Fruit fly (Drosophila melanogaster): ENCODE results near the gene CG9686.

CG9686 gene

DNA sequence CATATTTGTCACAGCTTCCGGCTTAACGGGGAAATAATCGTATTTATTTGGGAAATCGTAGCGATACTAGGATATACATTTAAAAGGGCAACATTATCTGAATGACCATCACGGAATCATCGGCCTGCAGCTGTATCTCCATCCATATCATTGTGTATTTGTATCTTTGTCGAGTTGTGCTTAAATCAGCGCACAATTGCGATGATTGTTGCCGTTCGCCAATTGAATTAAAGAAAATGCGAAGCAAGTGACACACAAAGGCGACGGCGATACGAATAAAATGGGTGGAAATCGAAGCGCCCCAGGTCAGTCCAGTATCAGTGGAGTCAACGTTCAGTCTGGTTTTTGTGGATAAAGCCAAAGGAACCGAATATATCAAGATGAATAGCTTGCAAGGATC, at the start of gene CG9686:
TSS of gene CG9686 (plus strand) at position 301 of the 400 bp plus-strand sequence.
- TF ChIP-seq CG8478 (optimal IDR thresholded peaks at IDR 0.05): no peak
- TF ChIP-seq CTCF (optimal IDR thresholded peaks at IDR 0.05): no peak

DNA sequence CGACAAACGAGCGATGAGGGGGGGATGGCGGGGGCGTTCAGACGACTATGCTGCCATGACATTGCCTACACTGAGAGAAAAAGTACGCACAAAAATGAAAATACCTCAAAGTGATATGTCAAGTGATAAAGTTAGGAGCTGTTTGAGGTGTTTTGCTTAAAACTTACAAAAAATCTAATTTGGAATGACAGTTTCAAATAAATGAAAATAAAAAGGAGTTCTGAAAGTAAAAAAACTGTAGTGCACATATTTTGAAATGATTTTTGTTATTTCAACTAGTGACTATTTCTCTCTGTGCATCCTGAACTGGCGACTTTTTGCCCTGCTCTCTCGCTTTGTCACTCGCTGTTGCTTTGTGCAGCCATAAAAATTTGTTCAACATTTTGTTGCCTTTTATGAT, 49.8 kb upstream of the CG9686 start:
- TF ChIP-seq CG8478 (optimal IDR thresholded peaks at IDR 0.05) (no peak), CTCF (optimal IDR thresholded peaks at IDR 0.05) (no peak)

DNA sequence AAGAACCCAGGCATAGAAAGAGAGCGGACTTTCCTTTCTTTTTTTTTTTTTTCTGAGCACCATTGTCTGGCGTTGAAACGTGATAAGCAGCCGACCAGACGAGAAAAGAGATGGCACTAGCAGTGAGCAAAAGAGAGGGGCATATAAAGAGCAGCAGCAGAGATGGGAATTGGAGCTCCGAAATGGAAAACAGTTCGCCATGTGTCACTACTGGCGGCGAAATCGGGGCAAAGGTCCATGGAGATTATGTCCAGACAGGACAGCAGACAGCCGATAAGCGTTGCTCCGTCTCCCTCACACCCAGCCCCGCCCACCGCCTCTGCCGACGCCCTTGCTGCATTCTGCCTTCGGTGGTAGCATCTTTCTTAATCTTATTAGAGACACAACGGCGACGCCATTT, 46.6 kb upstream of the CG9686 start:
- no peak for TF ChIP-seq CTCF (optimal IDR thresholded peaks at IDR 0.05)
- TF ChIP-seq CG8478 (optimal IDR thresholded peaks at IDR 0.05): no peak

DNA sequence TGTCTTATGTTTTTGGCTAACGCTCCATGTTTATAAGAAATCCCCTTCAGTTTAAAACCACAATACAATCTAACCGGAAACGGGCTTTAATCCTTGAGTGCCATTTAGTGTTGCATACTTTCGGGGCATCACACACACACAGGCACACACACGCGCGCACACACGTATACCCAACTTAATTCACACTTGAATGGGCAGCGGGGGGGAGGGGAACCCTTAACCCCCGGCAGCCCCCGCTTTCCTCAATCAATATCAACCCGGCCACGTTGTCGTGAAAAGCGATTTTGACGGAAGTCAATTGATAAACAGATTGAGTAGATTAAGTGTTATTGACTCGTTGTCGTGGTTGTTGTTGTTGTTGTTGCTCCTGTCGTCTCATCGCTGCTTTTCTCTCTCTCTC, 32.1 kb upstream of the CG9686 start:
- TF ChIP-seq CTCF (optimal IDR thresholded peaks at IDR 0.05): no peak
- no peak for TF ChIP-seq CG8478 (optimal IDR thresholded peaks at IDR 0.05)

DNA sequence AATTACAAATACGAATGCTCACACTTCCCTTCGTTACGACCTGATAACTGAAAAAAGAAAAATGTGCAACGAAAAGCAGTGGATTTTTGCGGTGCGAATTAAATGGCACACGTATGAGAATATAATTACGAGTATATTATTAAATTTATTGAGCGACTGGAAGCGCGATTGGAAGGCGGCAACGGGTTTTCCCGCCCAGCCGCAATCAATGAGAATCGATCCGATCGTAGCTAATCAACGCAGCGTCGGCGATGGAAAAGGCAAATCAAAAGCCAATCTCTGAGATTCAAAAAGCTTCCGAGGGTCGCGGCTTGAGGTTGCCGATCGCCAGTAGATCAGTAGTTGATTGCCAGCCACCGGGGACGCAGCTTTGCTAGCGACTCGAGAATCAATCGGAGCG, 14.8 kb upstream of the CG9686 start, which contains the start of gene Ser7:
TSS of gene Ser7 (plus strand) at position 352 of the 400 bp plus-strand sequence.
- TF ChIP-seq CTCF (optimal IDR thresholded peaks at IDR 0.05): no peak
- TF ChIP-seq CG8478 (optimal IDR thresholded peaks at IDR 0.05): no peak

DNA sequence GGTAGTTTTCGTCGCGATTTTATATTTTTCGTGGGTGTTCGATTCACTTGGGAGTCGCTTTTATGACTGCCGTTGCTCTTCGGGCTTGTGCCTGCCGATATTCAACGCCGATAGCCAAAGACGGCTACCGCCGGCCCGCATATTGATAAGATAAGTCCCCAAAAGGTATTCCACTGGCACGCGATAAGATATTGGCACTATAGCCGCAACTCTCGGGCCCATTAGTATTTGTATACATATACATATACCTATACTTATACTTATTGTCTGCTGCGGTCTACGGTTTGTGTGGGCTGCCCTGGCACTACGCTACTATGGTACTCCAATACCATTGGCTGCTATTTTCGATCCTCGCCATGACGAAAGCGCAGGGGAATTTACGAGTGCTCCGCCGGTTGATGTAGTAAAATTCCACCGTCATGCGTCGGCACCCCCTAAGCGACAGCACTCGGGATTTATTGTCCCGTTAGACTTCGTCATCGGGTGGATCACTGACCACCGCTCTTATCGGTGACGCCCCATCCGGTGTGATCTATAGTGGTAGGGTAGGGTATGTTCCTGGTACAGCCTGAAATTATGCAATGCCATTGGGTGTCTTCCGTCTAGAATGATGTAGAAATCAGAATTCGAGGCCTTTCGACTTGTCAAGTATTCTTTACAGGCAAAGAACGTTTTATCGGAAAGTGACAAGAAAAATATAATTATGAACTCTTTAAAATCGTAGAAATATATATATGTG, 11.0 kb upstream of the CG9686 start, which contains the start of gene CG45060:
TSS of gene CG45060 (minus strand) at position 59 of the 739 bp plus-strand sequence.
- TF ChIP-seq CG8478 (optimal IDR thresholded peaks at IDR 0.05): no peak

DNA sequence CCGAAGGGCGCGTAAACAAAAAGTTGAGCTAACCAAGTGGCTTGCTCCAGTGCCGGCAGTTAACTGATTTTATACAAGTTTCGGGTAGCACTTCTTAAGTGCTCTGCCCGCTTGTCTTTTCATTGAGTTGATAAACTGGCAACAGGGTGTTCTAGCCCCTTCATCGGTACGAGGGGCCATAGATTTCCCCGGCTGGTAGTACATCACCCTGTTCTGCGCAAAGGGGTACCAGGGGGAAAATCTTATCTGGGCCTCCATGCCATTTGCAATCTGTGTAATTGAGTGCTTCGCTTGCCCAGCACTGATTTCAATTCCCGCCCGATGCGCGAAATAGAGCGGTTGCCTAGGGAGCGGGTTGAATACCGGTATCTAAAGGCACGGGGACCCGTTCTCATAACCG, 8.0 kb upstream of the CG9686 start, which contains the start of gene CG45061:
TSS of gene CG45061 (minus strand) at position 71 of the 400 bp plus-strand sequence.
- TF ChIP-seq CTCF (optimal IDR thresholded peaks at IDR 0.05) (no peak), CG8478 (optimal IDR thresholded peaks at IDR 0.05) (no peak)

DNA sequence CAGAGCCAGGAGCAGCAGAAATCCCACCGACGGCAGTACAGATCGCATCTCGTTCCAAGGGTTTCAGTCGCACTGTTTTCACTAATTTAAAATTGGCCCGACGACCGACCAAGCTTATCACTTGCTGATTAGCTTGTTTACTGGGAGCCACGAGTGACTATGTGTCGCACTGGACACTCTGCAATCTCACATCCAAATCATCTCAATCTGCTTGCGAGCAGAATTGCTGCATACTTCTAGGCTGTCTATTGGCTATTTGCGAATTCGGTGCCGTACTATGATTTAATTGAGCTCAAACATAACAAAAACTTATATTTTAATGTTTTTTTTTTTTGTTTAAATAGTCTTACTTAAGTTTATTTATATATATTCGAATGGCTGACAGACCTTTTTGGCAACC, 5.8 kb upstream of the CG9686 start, which contains the start of gene CG32695:
TSS of gene CG32695 (minus strand) at position 141 of the 400 bp plus-strand sequence.
- TF ChIP-seq CTCF (optimal IDR thresholded peaks at IDR 0.05) (no peak), CG8478 (optimal IDR thresholded peaks at IDR 0.05) (no peak)

DNA sequence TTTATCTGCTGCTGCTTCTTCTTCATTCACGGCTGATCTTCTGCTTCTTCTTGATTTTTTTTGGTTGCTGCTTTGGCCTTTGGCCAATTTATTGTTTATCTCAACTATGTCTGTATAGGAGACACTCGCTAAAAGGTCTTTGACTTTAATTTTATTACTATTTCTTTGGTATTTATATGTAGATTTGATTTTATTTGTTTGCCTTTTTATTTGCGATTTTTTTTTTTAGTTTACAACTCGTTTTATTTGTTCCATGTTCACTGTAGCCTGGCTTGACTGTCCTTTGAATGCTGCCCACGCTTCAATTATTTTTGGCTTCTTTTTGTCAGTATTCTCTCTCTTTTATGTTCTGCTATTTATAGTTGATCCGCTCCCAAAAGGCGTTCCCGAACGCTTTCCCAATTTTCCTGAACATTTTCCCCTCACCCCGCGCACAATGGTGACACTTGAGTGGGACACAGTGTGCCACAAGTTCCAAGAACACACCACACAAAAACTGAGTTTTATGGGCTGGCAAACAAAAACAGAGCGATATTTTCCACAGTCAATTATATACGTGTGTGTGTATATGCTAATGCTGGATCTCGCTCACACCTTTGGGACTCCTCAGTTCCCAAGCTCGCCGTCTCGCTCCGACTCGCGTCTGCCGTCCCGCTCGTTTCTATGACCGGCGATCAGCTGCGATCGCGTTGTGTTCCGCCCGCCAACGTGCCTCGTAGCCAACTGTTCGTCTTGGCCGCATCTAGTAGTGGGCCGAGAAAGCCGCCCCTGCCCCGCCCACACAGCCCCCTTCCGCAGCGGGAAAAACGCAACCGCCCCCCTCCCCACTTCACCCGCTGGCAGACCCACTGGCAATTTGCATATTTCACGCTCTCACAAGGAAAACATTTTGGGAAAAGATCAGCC, 3.5 kb upstream of the CG9686 start, which contains the start of gene CG15247:
TSS of gene CG15247 (minus strand) at position 725 of the 906 bp plus-strand sequence.
- TF ChIP-seq CG8478 (optimal IDR thresholded peaks at IDR 0.05) (no peak), CTCF (optimal IDR thresholded peaks at IDR 0.05) (no peak)

DNA sequence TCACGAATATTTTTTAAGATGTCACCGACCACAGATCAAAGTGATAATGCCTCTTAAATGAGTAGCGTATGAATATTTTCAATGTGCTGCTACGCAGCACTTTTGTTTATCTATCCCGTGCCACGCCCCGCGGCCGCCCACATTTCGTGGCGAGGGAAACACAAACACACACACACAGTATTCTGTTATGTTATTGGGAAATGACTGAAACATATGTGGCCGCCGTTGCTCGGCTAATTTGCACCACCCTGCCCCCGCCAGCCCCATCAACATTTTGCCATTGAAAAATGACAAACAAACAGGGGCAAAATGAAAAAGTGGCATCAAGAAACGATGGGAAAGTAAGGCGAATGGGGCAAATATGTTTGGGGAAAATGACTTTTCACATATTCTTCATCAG, 2.4 kb upstream of the CG9686 start:
- TF ChIP-seq CG8478 (optimal IDR thresholded peaks at IDR 0.05) (no peak), CTCF (optimal IDR thresholded peaks at IDR 0.05) (no peak)

DNA sequence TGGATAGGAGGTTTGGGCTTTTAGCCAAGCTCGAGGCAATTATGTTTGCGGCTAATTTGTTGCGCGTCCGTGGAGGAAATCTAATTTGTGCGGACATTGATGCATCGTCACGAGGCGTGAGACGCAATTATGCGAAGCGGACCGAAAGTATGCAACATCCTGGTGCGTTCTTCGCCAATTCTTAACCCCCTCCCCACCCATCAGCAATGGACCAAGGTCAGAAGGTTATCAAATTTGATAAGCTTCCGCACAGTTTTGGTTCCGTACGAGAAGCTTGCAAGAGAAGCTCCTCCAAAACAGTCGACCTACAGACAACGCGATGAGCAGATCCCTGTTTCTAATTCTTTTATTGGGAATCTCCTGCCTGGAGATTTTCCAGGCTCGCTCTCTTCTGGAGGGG, 1.5 kb upstream of the CG9686 start, which contains the start of gene CG1468:
TSS of gene CG1468 (plus strand) at position 298 of the 400 bp plus-strand sequence.
- TF ChIP-seq CG8478 (optimal IDR thresholded peaks at IDR 0.05) (no peak), CTCF (optimal IDR thresholded peaks at IDR 0.05) (no peak)

DNA sequence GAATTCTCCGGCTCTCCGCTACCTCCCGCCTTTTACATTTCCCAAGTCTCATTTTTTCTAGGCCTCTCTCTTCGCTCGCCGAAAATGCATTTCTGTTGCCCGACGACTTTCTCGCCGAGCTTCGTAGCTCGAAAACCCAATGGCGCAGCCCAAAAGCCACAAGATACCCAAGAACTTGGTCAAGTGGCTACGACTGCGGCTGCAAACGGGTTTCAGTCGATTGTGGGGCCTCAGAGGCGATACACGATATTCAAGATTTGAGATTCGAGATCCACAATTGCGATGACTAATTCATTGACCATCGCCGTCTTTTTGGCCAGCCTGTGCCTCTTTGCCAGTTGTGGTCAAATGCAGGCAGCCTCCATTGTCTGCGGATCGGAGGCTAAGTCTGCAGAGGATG, 2.1 kb downstream of the CG9686 start, which contains the start of gene CG9689:
TSS of gene CG9689 (plus strand) at position 208 of the 400 bp plus-strand sequence.
- TF ChIP-seq CTCF (optimal IDR thresholded peaks at IDR 0.05): no peak
- no peak for TF ChIP-seq CG8478 (optimal IDR thresholded peaks at IDR 0.05)

DNA sequence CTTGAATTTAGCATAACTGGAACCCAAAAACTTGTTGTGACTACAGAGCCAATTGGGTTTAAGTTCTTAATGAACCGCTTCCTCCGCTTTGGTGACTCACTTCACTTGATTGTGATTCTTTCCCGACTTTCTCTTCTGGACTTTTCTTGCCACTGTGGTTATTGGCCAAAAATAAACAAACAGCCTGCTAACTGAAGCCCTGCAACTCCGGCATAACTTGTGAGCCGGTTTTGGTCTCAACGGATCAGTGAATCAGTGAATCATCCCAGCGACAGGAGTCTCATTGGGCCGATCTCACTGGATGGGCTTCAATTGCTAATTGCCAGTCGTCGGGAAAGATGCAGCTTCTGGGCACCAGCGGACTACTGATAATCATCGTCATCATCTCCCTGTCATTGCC, 3.2 kb downstream of the CG9686 start:
- TF ChIP-seq CTCF (optimal IDR thresholded peaks at IDR 0.05): no peak
- TF ChIP-seq CG8478 (optimal IDR thresholded peaks at IDR 0.05): no peak

DNA sequence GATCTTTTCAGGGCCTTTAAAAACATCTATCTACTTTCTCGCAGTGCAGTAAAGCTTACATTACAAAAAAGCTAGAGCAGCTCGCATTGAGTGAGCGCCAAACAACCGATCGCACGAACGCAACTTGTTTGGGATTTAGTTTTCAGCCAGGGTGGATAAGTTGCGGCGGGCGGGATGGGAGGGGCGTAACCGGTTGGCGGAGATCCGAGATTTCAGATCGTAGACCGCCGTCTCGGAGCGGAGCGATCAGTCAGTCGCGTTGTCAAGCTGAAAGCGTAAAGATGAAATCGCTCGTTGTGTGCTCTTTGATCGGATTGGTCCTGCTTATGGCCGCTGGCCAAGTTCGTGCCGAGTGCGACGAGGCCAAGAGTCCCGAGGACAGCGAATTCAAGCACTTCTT, 4.6 kb downstream of the CG9686 start, which contains the start of gene CG9691:
TSS of gene CG9691 (plus strand) at position 222 of the 400 bp plus-strand sequence.
- no peak for TF ChIP-seq CG8478 (optimal IDR thresholded peaks at IDR 0.05)
- TF ChIP-seq CTCF (optimal IDR thresholded peaks at IDR 0.05): no peak

DNA sequence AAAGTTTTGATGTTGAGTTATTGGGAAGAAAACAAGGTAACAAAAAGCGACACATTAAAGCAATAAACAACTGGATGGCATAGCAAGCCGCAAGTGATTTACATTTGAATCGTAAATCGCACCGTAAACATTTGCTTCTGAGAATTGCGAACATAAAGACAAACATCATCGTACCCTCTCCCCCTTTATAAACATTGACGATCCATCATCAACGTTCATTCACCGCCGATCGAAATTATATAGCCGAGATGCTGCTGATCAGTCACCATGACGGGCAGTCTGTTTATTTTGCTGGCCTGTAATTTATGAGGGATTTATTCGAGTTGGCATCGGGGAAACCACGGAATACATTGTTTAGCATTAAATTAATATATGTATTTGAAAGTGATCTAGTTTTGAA, 5.7 kb downstream of the CG9686 start:
- no peak for TF ChIP-seq CG8478 (optimal IDR thresholded peaks at IDR 0.05)
- no peak for TF ChIP-seq CTCF (optimal IDR thresholded peaks at IDR 0.05)

All from S2 (cell line).